Worm (Caenorhabditis elegans) whole organism, late embryonic: ENCODE measurements around the gene pak-2.

Experiments used
- T23F11.4 ChIP-seq: fragments of 200-800 bp; sonication (Bioruptor generic); optimal IDR thresholded peaks from 2 replicates; lab custom pipeline; 2018; ENCODE audit warnings: mild to moderate bottlenecking, missing genetic modification characterization, missing compliant biosample characterization
- ceh-18 ChIP-seq: sonication (generic microtip); optimal IDR thresholded peaks from 2 replicates; lab custom pipeline; 2016; ENCODE audit warnings: missing genetic modification characterization, missing compliant biosample characterization
- ceh-22 ChIP-seq: sonication (generic microtip); optimal IDR thresholded peaks from 2 replicates; lab custom pipeline; 2017; ENCODE audit warnings: missing biosample characterization, missing genetic modification characterization
- ceh-9 ChIP-seq: sonication (generic microtip); optimal IDR thresholded peaks from 2 replicates; lab custom pipeline; 2016; ENCODE audit warnings: mild to moderate bottlenecking, missing genetic modification characterization, inconsistent platforms, missing compliant biosample characterization
- che-1 ChIP-seq: sonication (generic microtip); optimal IDR thresholded peaks from 2 replicates; lab custom pipeline; 2016; ENCODE audit warnings: mild to moderate bottlenecking, missing genetic modification characterization, missing compliant biosample characterization
- hlh-15 ChIP-seq: sonication (generic microtip); optimal IDR thresholded peaks from 2 replicates; lab custom pipeline; 2016; ENCODE audit warnings: missing genetic modification characterization, missing compliant biosample characterization
- lin-11 ChIP-seq: fragments of 200-800 bp; sonication (Bioruptor generic); optimal IDR thresholded peaks from 2 replicates; lab custom pipeline; 2018; ENCODE audit warnings: mild to moderate bottlenecking, missing genetic modification characterization, missing compliant biosample characterization
- nfya-1 ChIP-seq: sonication (generic microtip); optimal IDR thresholded peaks from 2 replicates; lab custom pipeline; 2017; ENCODE audit warnings: missing genetic modification characterization, mild to moderate bottlenecking, missing compliant biosample characterization, antibody characterized with exemption, moderate library complexity
- pag-3 ChIP-seq: sonication (generic microtip); optimal IDR thresholded peaks from 2 replicates; lab custom pipeline; 2016; ENCODE audit warnings: missing compliant biosample characterization, missing genetic modification characterization, borderline replicate concordance
- pax-1 ChIP-seq: fragments of 150-350 bp; optimal IDR thresholded peaks from 2 replicates; lab custom pipeline; 2014; ENCODE audit warnings: missing biosample characterization, missing genetic modification characterization
- tbx-2 ChIP-seq: sonication (generic microtip); optimal IDR thresholded peaks from 2 replicates; lab custom pipeline; 2016; ENCODE audit warnings: missing genetic modification characterization, missing compliant biosample characterization

DNA sequence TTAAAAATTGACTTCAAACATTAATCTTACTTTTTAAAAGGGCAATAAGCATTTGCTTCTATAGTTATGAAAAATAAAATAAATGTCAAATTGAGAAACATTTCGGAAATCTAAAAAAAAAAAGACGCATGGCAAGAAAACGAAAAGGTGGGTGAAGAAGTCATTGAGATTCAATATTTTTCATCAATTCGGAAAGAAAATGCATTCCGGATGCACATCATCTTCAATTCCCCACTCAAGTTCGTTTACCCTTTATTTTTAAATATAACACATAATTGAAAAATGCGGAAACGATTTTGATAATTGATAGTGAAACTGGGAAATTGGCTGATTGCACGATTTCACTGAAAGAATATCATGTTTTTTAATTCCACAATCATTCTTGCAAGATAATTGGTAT is 36.8 kb downstream of the pak-2 start, which contains the start of gene F53B7.4:
- no peak for TF ChIP-seq T23F11.4
- TF ChIP-seq lin-11 (tag; lab: Kevin White, UChicago) = no peak
- no peak for TF ChIP-seq hlh-15 (tag; lab: Kevin White, UChicago)
- TF ChIP-seq pag-3 (tag; lab: Kevin White, UChicago) = no peak
- TF ChIP-seq ceh-9 (tag; lab: Kevin White, UChicago) = no peak
- no peak for TF ChIP-seq tbx-2
- no peak for TF ChIP-seq ceh-18 (tag; lab: Kevin White, UChicago)
- no peak for TF ChIP-seq nfya-1 (tag; lab: Kevin White, UChicago)
- TF ChIP-seq pax-1 = no peak
- TF ChIP-seq che-1 (tag; lab: Kevin White, UChicago) = no peak
- no peak for TF ChIP-seq ceh-22 (tag; lab: Kevin White, UChicago)
